Worm (Caenorhabditis elegans) whole organism, late embryonic: ENCODE data around the gene F07E5.12.

Source experiments
- C08G9.2 ChIP-seq: sonication (generic microtip); optimal IDR thresholded peaks from 2 replicates; lab custom pipeline; 2016; ENCODE audit warnings: mild to moderate bottlenecking, missing genetic modification characterization, moderate library complexity, missing compliant biosample characterization
- ahr-1 ChIP-seq: sonication (generic microtip); optimal IDR thresholded peaks from 2 replicates; lab custom pipeline; 2016; ENCODE audit warnings: missing genetic modification characterization, missing compliant biosample characterization
- ama-1 ChIP-seq: fragments of 150-350 bp; optimal IDR thresholded peaks from 2 replicates; lab custom pipeline; 2014
- ceh-45 ChIP-seq: fragments of 200-800 bp; sonication (Bioruptor generic); IDR thresholded peaks from 2 replicates; pipeline ENCODE4 v1.3.6; 2022; ENCODE audit warnings: missing genetic modification reagents, missing genetic modification characterization, missing compliant biosample characterization
- elt-2 ChIP-seq: sonication (generic microtip); optimal IDR thresholded peaks from 2 replicates; lab custom pipeline; 2016; ENCODE audit warnings: missing genetic modification reagents, missing genetic modification characterization, missing compliant biosample characterization
- fkh-10 ChIP-seq: fragments of 150-350 bp; optimal IDR thresholded peaks from 2 replicates; lab custom pipeline; 2014; ENCODE audit warnings: missing biosample characterization, missing genetic modification reagents, missing genetic modification characterization
- fkh-6 ChIP-seq: sonication (generic microtip); optimal IDR thresholded peaks from 2 replicates; lab custom pipeline; 2016; ENCODE audit warnings: missing genetic modification characterization, missing compliant biosample characterization
- pha-2 ChIP-seq: sonication (generic microtip); optimal IDR thresholded peaks from 2 replicates; lab custom pipeline; 2017; ENCODE audit warnings: mild to moderate bottlenecking, missing genetic modification characterization, missing compliant biosample characterization
- pros-1 ChIP-seq: fragments of 150-350 bp; optimal IDR thresholded peaks from 2 replicates; lab custom pipeline; 2014; ENCODE audit warnings: missing biosample characterization, missing genetic modification reagents, missing genetic modification characterization
- sdc-2 ChIP-seq: sonication (generic microtip); optimal IDR thresholded peaks from 2 replicates; lab custom pipeline; 2016; ENCODE audit warnings: missing genotype, missing genetic modification characterization, missing compliant biosample characterization
- unc-55 ChIP-seq: sonication (generic microtip); optimal IDR thresholded peaks from 2 replicates; lab custom pipeline; 2017; ENCODE audit warnings: missing biosample characterization, missing genetic modification reagents, missing genetic modification characterization
- unc-86 ChIP-seq: sonication (generic microtip); optimal IDR thresholded peaks from 2 replicates; lab custom pipeline; 2016; ENCODE audit warnings: missing genetic modification characterization, missing compliant biosample characterization

- TF ChIP-seq fkh-10 (GFP tag; lab: Kevin White, UChicago) (no peak), unc-55 (GFP tag; lab: Kevin White, UChicago) (no peak), pros-1 (tag; lab: Kevin White, UChicago) (no peak), ceh-45 (no peak), ahr-1 (tag; lab: Kevin White, UChicago) (no peak), pha-2 (tag; lab: Kevin White, UChicago) (no peak), unc-86 (no peak), elt-2 (tag; lab: Kevin White, UChicago) (no peak), sdc-2 (tag; lab: Kevin White, UChicago) (no peak), ama-1 (lab: Kevin White, UChicago) (no peak), fkh-6 (no peak), C08G9.2 (tag; lab: Kevin White, UChicago) (no peak)
Measured at ce11 chrII:2080425-2080824, 12.7 kb downstream of the F07E5.12 start, which contains the start of gene F07E5.9.
